Fruit fly (Drosophila melanogaster): ENCODE results near the gene HDAC3.

dm6 chr3R:5466875-5467274 is 7.5 kb downstream of the HDAC3 start, which contains the start of gene RpL35A:
- no peak for TF ChIP-seq h (optimal IDR thresholded peaks at IDR 0.05)
- no peak for TF ChIP-seq Myc (optimal IDR thresholded peaks at IDR 0.05)
- TF ChIP-seq insv (optimal IDR thresholded peaks at IDR 0.05): no peak
- no peak for TF ChIP-seq psq (optimal IDR thresholded peaks at IDR 0.05)
- TF ChIP-seq ttk (optimal IDR thresholded peaks at IDR 0.05): no peak

Measured in Kc167 (cell line).